Worm (Caenorhabditis elegans): Measurements from ENCODE around the gene egl-20.

DNA sequence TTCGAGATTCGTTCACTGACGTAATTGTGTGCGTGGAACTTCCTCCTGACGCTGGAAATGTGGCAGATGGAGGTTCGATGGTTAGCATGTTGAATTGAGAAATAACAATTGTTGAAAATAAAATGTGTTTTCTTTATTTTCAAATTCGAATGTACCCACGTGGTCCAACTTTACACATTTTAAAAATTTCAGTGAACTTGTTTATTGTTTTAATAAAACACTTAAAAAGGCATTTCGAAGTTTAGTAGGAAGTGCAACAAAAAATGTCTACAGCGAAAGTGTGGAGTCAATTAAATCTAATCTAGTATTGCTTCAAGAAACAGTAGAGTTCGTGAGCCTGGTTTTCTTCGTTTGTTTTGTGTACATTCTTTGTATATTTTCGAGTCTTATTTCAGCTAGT lies 49.1 kb downstream of the egl-20 start, which contains the start of gene ssp-36:
- TF ChIP-seq fkh-10 (GFP tag; optimal IDR thresholded peaks at IDR 0.05), result no peak
- TF ChIP-seq unc-86 (tag; optimal IDR thresholded peaks at IDR 0.05), result no peak
- TF ChIP-seq ceh-48 (tag; optimal IDR thresholded peaks at IDR 0.05), result no peak
- TF ChIP-seq ceh-24 (tag; optimal IDR thresholded peaks at IDR 0.05), result no peak
- TF ChIP-seq ceh-9 (tag; optimal IDR thresholded peaks at IDR 0.05), result no peak
- TF ChIP-seq odd-2 (tag; optimal IDR thresholded peaks at IDR 0.05), result no peak
- no peak for TF ChIP-seq pqm-1 (tag; optimal IDR thresholded peaks at IDR 0.05)

All from whole organism, late embryonic.